Worm (Caenorhabditis elegans): ENCODE data around the gene Y62H9A.14.

Y62H9A.14 gene

DNA sequence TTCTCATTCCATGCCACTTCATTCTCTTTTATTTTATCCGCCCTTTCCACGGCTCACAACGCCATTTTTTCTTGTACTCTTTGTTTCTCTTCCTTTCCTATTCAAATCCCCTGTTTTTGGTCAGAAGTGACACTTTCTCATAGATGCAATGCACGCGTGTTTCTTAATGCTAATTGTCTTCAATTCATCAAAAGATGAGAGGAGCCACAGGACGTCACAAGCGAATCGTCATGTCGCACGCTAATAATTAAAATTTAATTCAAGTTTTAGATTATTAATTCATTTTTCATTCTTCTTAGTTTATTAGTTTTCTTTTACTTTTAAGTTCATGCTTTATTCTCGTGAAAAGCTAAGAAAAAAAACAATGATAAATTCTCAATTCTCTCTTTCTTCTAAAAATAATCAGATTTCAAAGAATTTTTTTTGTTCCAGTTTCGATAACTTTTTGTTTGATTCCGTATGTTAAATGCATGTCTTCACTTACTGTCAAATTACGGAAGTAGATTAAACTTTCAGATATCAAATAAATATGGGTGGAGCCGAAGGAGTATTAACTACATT, at the start of gene Y62H9A.14:
TSS of gene Y62H9A.14 (plus strand) at position 511 of the 561 bp plus-strand sequence.
- TF ChIP-seq unc-39 (tag; optimal IDR thresholded peaks at IDR 0.05) (no peak), zip-11 (GFP tag; IDR thresholded peaks at IDR 0.05) (no peak), T26A8.4 (GFP tag; IDR thresholded peaks at IDR 0.05) (no peak), rbr-2 (tag; optimal IDR thresholded peaks at IDR 0.05) (no peak), ces-1 (GFP tag; optimal IDR thresholded peaks at IDR 0.05) (no peak)

DNA sequence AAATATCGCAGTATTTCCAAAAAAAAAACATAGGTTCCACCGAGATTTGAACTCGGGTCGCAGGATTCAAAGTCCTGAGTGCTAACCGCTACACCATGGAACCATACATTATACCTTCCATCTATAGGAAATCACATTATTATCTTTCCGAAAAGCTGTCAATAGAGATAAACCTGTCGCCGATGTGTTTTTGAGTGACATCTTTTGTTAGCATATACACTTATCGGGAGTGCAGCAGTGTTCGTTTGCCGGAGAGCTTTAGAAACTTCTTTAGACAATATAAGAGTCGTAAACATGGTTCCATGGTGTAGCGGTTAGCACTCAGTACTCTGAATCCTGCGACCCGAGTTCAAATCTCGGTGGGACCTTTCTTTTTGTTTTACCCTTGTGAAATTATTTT, 48.8 kb upstream of the Y62H9A.14 start:
- TF ChIP-seq ceh-32 (tag; optimal IDR thresholded peaks at IDR 0.05; ENCODE audit: poor library complexity) (no peak), zfp-3 (GFP tag; conservative IDR thresholded peaks at IDR 0.05) (no peak), php-3 (GFP tag; IDR thresholded peaks at IDR 0.05) (peak; percentile 49; the same call in 1 of the 2 replicates), ceh-28 (tag; optimal IDR thresholded peaks at IDR 0.05) (no peak), mep-1 (tag; optimal IDR thresholded peaks at IDR 0.05) (no peak), daf-19 (GFP tag; conservative IDR thresholded peaks at IDR 0.05) (0 out of 2 replicates have a peak, but pooled peaks have one; percentile 19), hmg-1.1 (GFP tag; IDR thresholded peaks at IDR 0.05) (peak; percentile 65), madf-5 (GFP tag; IDR thresholded peaks at IDR 0.05) (peak in 1 of 2 experiments; percentile 80; a peak in 1 of 4 replicates), spr-1 (tag; optimal IDR thresholded peaks at IDR 0.05) (no peak), nhr-11 (tag; optimal IDR thresholded peaks at IDR 0.05) (no peak), lim-7 (GFP tag; IDR thresholded peaks at IDR 0.05) (peak; percentile 76; the same call in 1 of the 2 replicates), egl-27 (tag; optimal IDR thresholded peaks at IDR 0.05) (no peak), lin-1 (GFP tag; IDR thresholded peaks at IDR 0.05) (peak; percentile 30; the same call in 1 of the 2 replicates), lin-29 (GFP tag; IDR thresholded peaks at IDR 0.05) (no peak), arid-1 (GFP tag; conservative IDR thresholded peaks at IDR 0.05) (peak; percentile 63), ces-1 (GFP tag; optimal IDR thresholded peaks at IDR 0.05) (no peak), snpc-1.2 (GFP tag; IDR thresholded peaks at IDR 0.05) (peak; percentile 78; the same call in 1 of the 2 replicates), madf-9 (GFP tag; conservative IDR thresholded peaks at IDR 0.05) (0 out of 2 replicates have a peak, but pooled peaks have one; percentile 29), D1046.2 (GFP tag; IDR thresholded peaks at IDR 0.05) (no peak), gei-8 (GFP tag; optimal IDR thresholded peaks at IDR 0.05) (no peak), lin-38 (GFP tag; IDR thresholded peaks at IDR 0.05) (no peak), dve-1 (tag; optimal IDR thresholded peaks at IDR 0.05; ENCODE audit: insufficient read depth) (no peak), ama-1 (optimal IDR thresholded peaks at IDR 0.05) (no peak), aly-2 (tag; optimal IDR thresholded peaks at IDR 0.05) (no peak), daf-12 (tag; optimal IDR thresholded peaks at IDR 0.05) (no peak), sdz-12 (GFP tag; optimal IDR thresholded peaks at IDR 0.05) (no peak), ztf-7 (tag; optimal IDR thresholded peaks at IDR 0.05) (no peak), ZK337.2 (GFP tag; IDR thresholded peaks at IDR 0.05) (no peak), nhr-76 (tag; optimal IDR thresholded peaks at IDR 0.05) (no peak), attf-4 (tag; optimal IDR thresholded peaks at IDR 0.05) (no peak), aha-1 (tag) (no peak), Y75B8A.6 (GFP tag; IDR thresholded peaks at IDR 0.05) (0 out of 2 replicates have a peak, but pooled peaks have one; percentile 20), vab-7 (GFP tag; IDR thresholded peaks at IDR 0.05) (peak; percentile 71), pqm-1 (tag; optimal IDR thresholded peaks at IDR 0.05) (no peak), mes-2 (tag; optimal IDR thresholded peaks at IDR 0.05; ENCODE audit: poor library complexity, severe bottlenecking) (no peak), ceh-44 (GFP tag; IDR thresholded peaks at IDR 0.05) (0 out of 2 replicates have a peak, but pooled peaks have one; percentile 26), ctbp-1 (GFP tag; IDR thresholded peaks at IDR 0.05) (peak; percentile 61; the same call in 1 of the 2 replicates), fos-1 (tag; optimal IDR thresholded peaks at IDR 0.05) (no peak), set-16 (GFP tag; IDR thresholded peaks at IDR 0.05) (no peak), unc-130 (GFP tag; optimal IDR thresholded peaks at IDR 0.05) (no peak), skn-1 (tag; optimal IDR thresholded peaks at IDR 0.05) (no peak), daf-16 (GFP tag; optimal IDR thresholded peaks at IDR 0.05) (peak in 1 of 2 experiments; percentile 83), daf-16 (tag; optimal IDR thresholded peaks at IDR 0.05) (peak; percentile 75), ceh-82 (tag; optimal IDR thresholded peaks at IDR 0.05) (no peak), lin-15B (tag; optimal IDR thresholded peaks at IDR 0.05) (no peak), Y5F2A.4 (GFP tag; optimal IDR thresholded peaks at IDR 0.05) (no peak)

All from whole organism, L4 larva.